Fruit fly (Drosophila melanogaster): ENCODE results near the gene Glut4EF.
A peak's percentile ranks its signal among the peaks of the same experiment; 100 is the strongest.

The Glut4EF gene

DNA sequence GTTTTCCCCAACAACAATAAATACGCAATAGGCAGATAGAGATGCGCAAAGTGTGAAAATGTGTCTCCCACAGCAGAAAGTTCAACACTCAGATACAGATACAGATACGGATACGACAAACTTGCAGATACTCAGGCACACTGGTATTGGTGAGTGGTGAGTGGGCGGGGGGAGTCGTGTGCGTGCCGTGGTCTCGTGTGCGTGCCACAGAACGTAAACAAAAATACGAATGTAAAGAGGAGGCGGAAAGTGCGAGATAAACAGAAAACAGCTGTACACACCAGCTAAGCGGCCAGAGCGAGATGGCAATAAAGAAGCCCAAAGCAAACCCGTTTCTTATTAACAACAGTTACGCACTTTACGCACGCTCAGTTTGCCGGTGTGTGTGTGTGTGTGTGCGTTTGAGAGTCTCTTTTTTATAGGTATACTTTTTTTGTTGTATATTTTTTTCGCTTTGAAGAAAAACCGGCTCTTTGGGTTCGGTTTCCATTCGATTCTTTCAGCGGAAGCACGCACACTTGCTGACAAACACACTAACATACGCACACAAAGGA, 6.9 kb downstream of the Glut4EF start (continued):
- TF ChIP-seq svp (GFP tag): peak; percentile 61

DNA sequence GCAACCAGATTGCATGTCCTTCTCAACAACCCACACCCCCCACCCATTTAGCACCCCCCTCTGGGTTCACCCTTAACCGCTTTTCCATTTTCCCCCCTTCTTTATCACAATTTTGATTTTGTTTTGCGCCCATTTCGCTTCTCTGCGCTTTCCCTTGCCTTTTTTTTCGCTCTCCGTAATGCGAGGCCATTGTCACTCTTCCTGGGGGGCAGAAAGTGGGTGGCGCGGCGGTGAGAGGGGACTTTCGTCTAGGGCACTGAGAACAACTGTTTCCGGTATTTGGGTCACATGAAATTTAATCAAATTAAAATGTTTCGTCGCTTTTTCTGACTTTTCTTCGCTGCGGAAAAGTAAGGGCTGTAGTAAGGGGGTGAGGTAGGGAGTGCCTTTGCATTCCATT, 7.5 kb downstream of the Glut4EF start:
- no peak for TF ChIP-seq CG8119 (GFP tag; IDR thresholded peaks at IDR 0.05)
- TF ChIP-seq Sox14 (GFP tag; optimal IDR thresholded peaks at IDR 0.05): no peak
- no peak for TF ChIP-seq vri (GFP tag; optimal IDR thresholded peaks at IDR 0.05)
- no peak for TF ChIP-seq CG8632 (GFP tag; optimal IDR thresholded peaks at IDR 0.05)
- no peak for TF ChIP-seq dac (GFP tag; optimal IDR thresholded peaks at IDR 0.05)
- TF ChIP-seq CG11762 (GFP tag; optimal IDR thresholded peaks at IDR 0.05; ENCODE audit: insufficient read depth): no peak
- TF ChIP-seq Ets21C (GFP tag; optimal IDR thresholded peaks at IDR 0.05): no peak

- TF ChIP-seq CG6163 (GFP tag; IDR thresholded peaks at IDR 0.05) (no peak), Eip93F (GFP tag; optimal IDR thresholded peaks at IDR 0.05) (no peak)
These were observed 8.3 kb downstream of the Glut4EF start for dm6 chr3R:9882790-9883189.

DNA sequence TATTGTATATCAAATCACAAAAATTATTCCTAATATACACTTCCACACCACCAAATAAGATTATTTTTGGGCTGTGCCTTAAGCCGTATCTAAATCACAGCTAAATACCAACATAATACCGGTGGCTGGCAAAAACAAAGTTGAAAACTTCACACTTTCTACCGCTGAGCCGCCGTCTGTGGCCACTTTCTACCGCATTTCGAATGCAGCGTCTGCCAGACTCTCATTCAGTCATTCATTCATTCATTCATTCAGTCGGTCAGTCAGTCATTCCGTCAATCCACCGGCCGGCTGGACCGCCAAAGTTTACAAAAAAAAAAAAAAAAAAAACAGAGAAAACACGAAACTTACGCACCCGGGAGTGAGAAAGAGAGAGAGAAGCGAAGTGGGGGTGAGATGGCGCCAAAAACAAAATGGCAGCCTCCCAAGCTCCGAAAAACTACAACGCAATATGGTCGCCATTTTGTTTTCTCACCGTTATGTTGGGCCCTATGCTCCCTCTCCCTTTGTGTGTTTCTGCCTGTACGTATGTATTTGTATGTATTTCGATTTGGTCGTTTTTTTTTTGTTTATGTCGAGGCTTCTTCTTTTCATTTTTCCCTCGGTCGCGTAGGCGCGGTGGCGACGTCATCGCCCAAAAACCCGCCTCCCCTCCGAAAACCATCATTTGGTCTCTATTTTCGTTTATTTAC, 8.9 kb downstream of the Glut4EF start:
- TF ChIP-seq fkh (GFP tag; optimal IDR thresholded peaks at IDR 0.05) (peak; percentile 35), net (GFP tag; optimal IDR thresholded peaks at IDR 0.05) (no peak)

DNA sequence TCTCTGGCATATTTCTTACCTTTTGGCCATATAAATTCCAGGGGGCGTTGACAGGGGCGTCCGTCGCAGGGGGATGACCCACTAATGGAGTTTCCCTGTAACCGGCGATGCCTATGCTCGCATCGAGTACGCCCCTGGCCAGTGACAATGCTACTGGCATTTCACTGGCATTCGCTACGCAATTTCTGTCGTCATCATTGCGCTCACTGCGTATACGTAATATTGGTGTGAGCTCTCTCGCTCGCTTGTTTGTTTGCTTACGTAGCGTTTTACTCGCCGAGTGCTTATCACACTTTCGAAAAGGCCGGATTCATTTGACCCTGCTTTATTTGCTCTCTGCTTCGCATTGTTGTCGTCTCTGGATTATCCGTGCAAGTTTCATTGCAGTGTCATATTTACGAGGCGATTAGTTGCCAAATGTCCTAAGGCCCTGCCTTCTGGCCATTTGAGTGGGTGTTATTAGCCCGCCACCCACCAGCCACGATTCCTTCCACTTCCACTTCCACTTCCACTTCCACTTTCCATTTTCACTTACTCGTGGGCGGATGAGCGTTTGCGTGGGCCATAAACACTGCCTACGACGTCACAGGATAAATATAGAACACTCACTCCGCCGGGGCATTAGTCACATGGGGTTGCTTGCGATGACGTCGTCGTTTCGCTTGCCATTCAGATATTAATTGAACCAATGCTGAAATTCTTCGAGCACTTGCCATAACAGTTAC, 10.1 kb downstream of the Glut4EF start:
- TF ChIP-seq svp (GFP tag): peak; percentile 96
- peak; percentile 36 for TF ChIP-seq CG6854 (GFP tag; optimal IDR thresholded peaks at IDR 0.05)
- no peak for TF ChIP-seq Smox (GFP tag; optimal IDR thresholded peaks at IDR 0.05)
- TF ChIP-seq vri (GFP tag; optimal IDR thresholded peaks at IDR 0.05): peak; percentile 85
- TF ChIP-seq Sox102F (GFP tag; optimal IDR thresholded peaks at IDR 0.05): peak; percentile 59
- peak; percentile 64 for TF ChIP-seq CG3919 (GFP tag; optimal IDR thresholded peaks at IDR 0.05)
- no peak for TF ChIP-seq CG11294 (GFP tag; IDR thresholded peaks at IDR 0.05)
- no peak for TF ChIP-seq dsx (GFP tag; optimal IDR thresholded peaks at IDR 0.05; ENCODE audit: poor library complexity, severe bottlenecking)
- TF ChIP-seq Lpt (GFP tag; optimal IDR thresholded peaks at IDR 0.05): no peak
- no peak for TF ChIP-seq CG3032 (tag; optimal IDR thresholded peaks at IDR 0.05)
- TF ChIP-seq fkh (GFP tag; optimal IDR thresholded peaks at IDR 0.05): peak; percentile 84
- no peak for TF ChIP-seq dac (GFP tag; optimal IDR thresholded peaks at IDR 0.05)
- TF ChIP-seq eg (GFP tag; IDR thresholded peaks at IDR 0.05): peak; percentile 10; the same call in 1 of the 3 replicates
- peak; percentile 15 for TF ChIP-seq Blimp-1 (GFP tag; optimal IDR thresholded peaks at IDR 0.05)
- TF ChIP-seq CG16779 (tag; optimal IDR thresholded peaks at IDR 0.05): no peak
- TF ChIP-seq CG7368 (GFP tag; optimal IDR thresholded peaks at IDR 0.05): peak; percentile 54
- peak in 1 of 2 experiments; percentile 0 for TF ChIP-seq ss (GFP tag; optimal IDR thresholded peaks at IDR 0.05)
- peak; percentile 52 for TF ChIP-seq Hr39 (GFP tag; optimal IDR thresholded peaks at IDR 0.05)
- TF ChIP-seq CG8319 (GFP tag; optimal IDR thresholded peaks at IDR 0.05): peak; percentile 30
- peak; percentile 74 for TF ChIP-seq Eip78C (GFP tag)
- peak; percentile 70 for TF ChIP-seq CG31627 (GFP tag; optimal IDR thresholded peaks at IDR 0.05)
- TF ChIP-seq CG10631 (GFP tag; optimal IDR thresholded peaks at IDR 0.05): no peak
- TF ChIP-seq OdsH (GFP tag; optimal IDR thresholded peaks at IDR 0.05): peak; percentile 60
- peak; percentile 69 for TF ChIP-seq Sox14 (GFP tag; optimal IDR thresholded peaks at IDR 0.05)
- TF ChIP-seq CG6276 (GFP tag; optimal IDR thresholded peaks at IDR 0.05): no peak
- TF ChIP-seq CG15336 (GFP tag; IDR thresholded peaks at IDR 0.05): no peak
- TF ChIP-seq salr (GFP tag; optimal IDR thresholded peaks at IDR 0.05): no peak
- TF ChIP-seq acj6 (GFP tag; optimal IDR thresholded peaks at IDR 0.05): peak; percentile 56
- TF ChIP-seq fd85E (GFP tag; optimal IDR thresholded peaks at IDR 0.05): peak; percentile 22
- TF ChIP-seq esn (GFP tag; optimal IDR thresholded peaks at IDR 0.05): peak; percentile 71
- peak; percentile 35; the same call in 1 of the 3 replicates for TF ChIP-seq CG6163 (GFP tag; IDR thresholded peaks at IDR 0.05)
- TF ChIP-seq CG6792 (GFP tag; optimal IDR thresholded peaks at IDR 0.05): peak; percentile 62
- TF ChIP-seq pdm3 (GFP tag; optimal IDR thresholded peaks at IDR 0.05): peak; percentile 55
- no peak for TF ChIP-seq Hr38 (GFP tag; optimal IDR thresholded peaks at IDR 0.05)
- no peak for TF ChIP-seq CG9139 (GFP tag; optimal IDR thresholded peaks at IDR 0.05)

All from whole organism, prepupa.